Worm (Caenorhabditis elegans) whole organism, late embryonic: ENCODE data around the gene C05A2.4.

Source experiments
- C08G9.2 ChIP-seq: sonication (generic microtip); optimal IDR thresholded peaks from 2 replicates; lab custom pipeline; 2016; ENCODE audit warnings: mild to moderate bottlenecking, missing genetic modification characterization, moderate library complexity, missing compliant biosample characterization
- C38D4.7 ChIP-seq: fragments of 200-800 bp; sonication (Bioruptor generic); optimal IDR thresholded peaks from 2 replicates; lab custom pipeline; 2018; ENCODE audit warnings: mild to moderate bottlenecking, missing genetic modification characterization, moderate library complexity, missing compliant biosample characterization
- K02D7.2 ChIP-seq: sonication (generic microtip); optimal IDR thresholded peaks from 2 replicates; lab custom pipeline; 2017; ENCODE audit warnings: mild to moderate bottlenecking, missing genetic modification characterization, missing compliant biosample characterization
- K09A11.1 ChIP-seq: sonication (generic microtip); optimal IDR thresholded peaks from 2 replicates; lab custom pipeline; 2017; ENCODE audit warnings: antibody characterized with exemption, mild to moderate bottlenecking, missing genetic modification characterization, missing compliant biosample characterization; ENCODE audit not compliant: insufficient read depth
- Y22D7AL.16 ChIP-seq: sonication (generic microtip); optimal IDR thresholded peaks from 2 replicates; lab custom pipeline; 2016; ENCODE audit warnings: missing genetic modification characterization, missing compliant biosample characterization
- ahr-1 ChIP-seq: sonication (generic microtip); optimal IDR thresholded peaks from 2 replicates; lab custom pipeline; 2016; ENCODE audit warnings: missing genetic modification characterization, missing compliant biosample characterization
- ceh-18 ChIP-seq: sonication (generic microtip); optimal IDR thresholded peaks from 2 replicates; lab custom pipeline; 2016; ENCODE audit warnings: missing genetic modification characterization, missing compliant biosample characterization
- ceh-2 ChIP-seq: sonication (generic microtip); optimal IDR thresholded peaks from 2 replicates; lab custom pipeline; 2016; ENCODE audit warnings: missing genotype, missing genetic modification characterization, missing compliant biosample characterization
- ceh-22 ChIP-seq: sonication (generic microtip); optimal IDR thresholded peaks from 2 replicates; lab custom pipeline; 2017; ENCODE audit warnings: missing biosample characterization, missing genetic modification characterization
- ceh-30 ChIP-seq: fragments of 150-350 bp; optimal IDR thresholded peaks from 2 replicates; lab custom pipeline; 2014; ENCODE audit warnings: missing biosample characterization, missing genetic modification characterization
- ceh-31 ChIP-seq: sonication (generic microtip); optimal IDR thresholded peaks from 2 replicates; lab custom pipeline; 2016; ENCODE audit warnings: missing genetic modification characterization, missing compliant biosample characterization
- ceh-34 ChIP-seq: sonication (generic microtip); optimal IDR thresholded peaks from 2 replicates; lab custom pipeline; 2016; ENCODE audit warnings: mild to moderate bottlenecking, missing genetic modification characterization, missing compliant biosample characterization
- ceh-45 ChIP-seq: fragments of 200-800 bp; sonication (Bioruptor generic); IDR thresholded peaks from 2 replicates; pipeline ENCODE4 v1.3.6; 2022; ENCODE audit warnings: missing genetic modification reagents, missing genetic modification characterization, missing compliant biosample characterization
- dve-1 ChIP-seq: sonication (generic microtip); optimal IDR thresholded peaks from 2 replicates; lab custom pipeline; 2017; ENCODE audit warnings: antibody characterized with exemption, mild to moderate bottlenecking, missing genetic modification characterization, missing compliant biosample characterization
- elt-2 ChIP-seq: sonication (generic microtip); optimal IDR thresholded peaks from 2 replicates; lab custom pipeline; 2016; ENCODE audit warnings: missing genetic modification reagents, missing genetic modification characterization, missing compliant biosample characterization
- ets-4 ChIP-seq: sonication (generic microtip); optimal IDR thresholded peaks from 2 replicates; lab custom pipeline; 2016; ENCODE audit warnings: missing genetic modification characterization, missing compliant biosample characterization
- fax-1 ChIP-seq: sonication (generic microtip); optimal IDR thresholded peaks from 2 replicates; lab custom pipeline; 2016; ENCODE audit warnings: missing genotype, missing genetic modification characterization, missing compliant biosample characterization
- fkh-10 ChIP-seq: fragments of 150-350 bp; optimal IDR thresholded peaks from 2 replicates; lab custom pipeline; 2014; ENCODE audit warnings: missing biosample characterization, missing genetic modification reagents, missing genetic modification characterization
- hlh-30 ChIP-seq: sonication (generic microtip); optimal IDR thresholded peaks from 2 replicates; lab custom pipeline; 2017; ENCODE audit warnings: antibody characterized with exemption, missing genetic modification characterization, missing compliant biosample characterization; ENCODE audit not compliant: insufficient read depth
- hlh-6 ChIP-seq: sonication (generic microtip); optimal IDR thresholded peaks from 2 replicates; lab custom pipeline; 2016; ENCODE audit warnings: missing genotype, missing genetic modification characterization, missing compliant biosample characterization
- hlh-8 ChIP-seq: sonication (generic microtip); optimal IDR thresholded peaks from 2 replicates; lab custom pipeline; 2016; ENCODE audit warnings: missing genotype, missing genetic modification characterization, missing compliant biosample characterization
- npax-4 ChIP-seq: sonication (generic microtip); optimal IDR thresholded peaks from 2 replicates; lab custom pipeline; 2016; ENCODE audit warnings: missing genetic modification characterization, missing compliant biosample characterization
- pag-3 ChIP-seq: sonication (generic microtip); optimal IDR thresholded peaks from 2 replicates; lab custom pipeline; 2016; ENCODE audit warnings: missing compliant biosample characterization, missing genetic modification characterization, borderline replicate concordance
- pha-4 ChIP-seq: fragments of 150-350 bp; optimal IDR thresholded peaks from 2 replicates; lab custom pipeline; 2018; ENCODE audit warnings: missing biosample characterization, missing genetic modification reagents, missing genetic modification characterization
- pqm-1 ChIP-seq: sonication (generic microtip); optimal IDR thresholded peaks from 2 replicates; lab custom pipeline; 2016; ENCODE audit warnings: missing genetic modification characterization, missing compliant biosample characterization
- ref-2 ChIP-seq: sonication (generic microtip); optimal IDR thresholded peaks from 2 replicates; lab custom pipeline; 2016; ENCODE audit warnings: missing genetic modification characterization, missing compliant biosample characterization
- rnt-1 ChIP-seq: sonication (generic microtip); optimal IDR thresholded peaks from 2 replicates; lab custom pipeline; 2016; ENCODE audit warnings: missing genetic modification characterization, missing compliant biosample characterization
- sox-2 ChIP-seq: fragments of 200-800 bp; sonication (Bioruptor generic); IDR thresholded peaks from 2 replicates; pipeline ENCODE4 v1.3.6; 2022; ENCODE audit warnings: missing genetic modification reagents, missing genetic modification characterization, missing compliant biosample characterization
- sox-4 ChIP-seq: sonication (generic microtip); optimal IDR thresholded peaks from 2 replicates; lab custom pipeline; 2017; ENCODE audit warnings: mild to moderate bottlenecking, missing genetic modification characterization, inconsistent platforms, missing compliant biosample characterization
- syd-9 ChIP-seq: sonication (generic microtip); optimal IDR thresholded peaks from 2 replicates; lab custom pipeline; 2016; ENCODE audit warnings: mild to moderate bottlenecking, missing genetic modification characterization, moderate library complexity, missing compliant biosample characterization
- tbx-2 ChIP-seq: sonication (generic microtip); optimal IDR thresholded peaks from 2 replicates; lab custom pipeline; 2016; ENCODE audit warnings: missing genetic modification characterization, missing compliant biosample characterization
- tbx-7 ChIP-seq: sonication (generic microtip); optimal IDR thresholded peaks from 2 replicates; lab custom pipeline; 2016; ENCODE audit warnings: missing genotype, missing genetic modification characterization, missing compliant biosample characterization
- unc-55 ChIP-seq: sonication (generic microtip); optimal IDR thresholded peaks from 2 replicates; lab custom pipeline; 2017; ENCODE audit warnings: missing biosample characterization, missing genetic modification reagents, missing genetic modification characterization
- zip-5 ChIP-seq: sonication (generic microtip); optimal IDR thresholded peaks from 2 replicates; lab custom pipeline; 2016; ENCODE audit warnings: missing genetic modification characterization, missing compliant biosample characterization

The C05A2.4 gene

DNA sequence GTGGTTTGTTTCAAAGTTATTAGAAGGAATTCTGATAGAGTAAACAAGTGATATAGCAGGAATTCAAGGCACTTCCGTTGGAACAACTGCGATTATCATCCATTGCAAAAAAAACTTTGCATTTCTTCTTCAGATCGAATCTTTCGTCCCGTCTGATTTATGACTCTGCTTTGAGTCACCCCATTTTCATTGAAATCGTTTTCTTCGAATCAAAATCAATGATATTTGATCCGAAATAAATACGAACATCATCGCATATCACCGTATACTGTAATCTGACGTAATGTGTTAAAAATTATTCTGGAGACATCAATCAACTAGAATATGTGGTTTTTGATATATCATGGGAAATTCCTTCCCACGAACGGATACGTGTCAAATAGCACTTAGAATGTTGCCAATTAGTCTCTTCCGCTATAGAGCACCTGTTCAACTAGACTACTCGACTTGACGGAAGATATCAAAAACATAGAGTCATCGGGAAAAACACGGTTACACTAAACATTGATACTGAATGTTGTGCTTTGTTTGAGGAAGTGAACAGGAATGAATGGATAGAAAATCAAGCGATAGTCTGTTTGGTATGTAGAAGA is 35.6 kb downstream of the C05A2.4 start:
- peak; percentile 47 for TF ChIP-seq unc-55 (GFP tag; lab: Kevin White, UChicago)
- no peak for TF ChIP-seq ceh-31 (tag; lab: Kevin White, UChicago)

DNA sequence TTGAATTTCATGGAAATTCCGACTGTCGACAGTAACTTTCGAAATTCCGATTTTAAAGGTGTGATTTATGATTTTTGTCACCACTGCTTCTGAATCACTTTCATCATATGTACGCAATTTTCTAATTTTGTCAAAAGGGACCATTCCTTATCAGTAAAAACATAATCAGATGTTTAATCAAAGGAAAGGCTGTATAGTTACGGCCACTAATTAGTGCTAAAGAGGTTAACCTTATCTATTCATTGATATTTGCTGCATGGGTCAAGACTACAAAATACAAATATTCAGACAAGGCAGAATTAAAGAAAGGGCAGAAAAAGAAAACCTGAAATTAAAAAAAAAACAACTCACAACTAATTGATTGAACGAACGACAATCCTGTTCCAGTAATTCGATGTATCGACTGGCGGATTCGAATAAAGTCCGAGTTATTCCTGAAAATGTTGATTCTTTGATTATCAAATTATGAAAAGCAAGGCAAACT is 36.8 kb downstream of the C05A2.4 start, which contains the start of gene T28B11.1:
Gene T28B11.1 (minus strand): TSS at position 434 of the 484 bp plus-strand sequence.
- peak; percentile 94 for TF ChIP-seq elt-2
- TF ChIP-seq Y22D7AL.16 (tag; lab: Kevin White, UChicago): no peak

DNA sequence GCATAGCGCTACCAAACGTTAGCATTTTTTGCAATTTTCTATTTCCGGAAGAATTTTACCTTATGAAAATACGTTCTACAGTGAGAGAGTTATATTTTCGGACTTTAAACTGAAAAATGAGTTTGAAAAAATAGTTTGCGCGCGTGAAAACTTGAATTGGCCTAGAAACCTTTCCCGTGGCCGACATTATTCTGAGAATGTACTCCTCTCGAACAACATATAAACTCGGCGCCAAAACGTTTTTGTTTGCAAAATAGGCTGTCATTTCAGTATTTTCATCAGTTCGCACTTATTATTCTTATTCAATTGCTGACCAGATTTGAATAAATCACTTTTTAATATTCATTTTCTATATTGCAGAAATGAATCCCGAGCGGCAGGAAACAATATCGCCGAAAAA is 41.5 kb downstream of the C05A2.4 start, which contains the start of the genes mre-11 and wdr-5.3:
Gene mre-11 (minus strand): TSS at position 113 of the 400 bp plus-strand sequence.
Gene wdr-5.3 (plus strand): TSS at position 361 of the 400 bp plus-strand sequence.
- TF ChIP-seq ceh-31 (tag; lab: Kevin White, UChicago) (peak; percentile 59), zip-5 (tag; lab: Kevin White, UChicago) (peak; percentile 21), C08G9.2 (tag; lab: Kevin White, UChicago) (peak; percentile 74), ref-2 (tag; lab: Kevin White, UChicago) (no peak), ahr-1 (tag; lab: Kevin White, UChicago) (no peak), pqm-1 (no peak), sox-4 (tag; lab: Kevin White, UChicago) (no peak), tbx-2 (peak; percentile 57), elt-2 (no peak), fax-1 (peak; percentile 29), tbx-7 (tag; lab: Kevin White, UChicago) (peak; percentile 34), dve-1 (tag; lab: Kevin White, UChicago) (no peak), ceh-2 (tag; lab: Kevin White, UChicago) (peak; percentile 53), syd-9 (no peak), ets-4 (tag; lab: Kevin White, UChicago) (peak; percentile 28)

DNA sequence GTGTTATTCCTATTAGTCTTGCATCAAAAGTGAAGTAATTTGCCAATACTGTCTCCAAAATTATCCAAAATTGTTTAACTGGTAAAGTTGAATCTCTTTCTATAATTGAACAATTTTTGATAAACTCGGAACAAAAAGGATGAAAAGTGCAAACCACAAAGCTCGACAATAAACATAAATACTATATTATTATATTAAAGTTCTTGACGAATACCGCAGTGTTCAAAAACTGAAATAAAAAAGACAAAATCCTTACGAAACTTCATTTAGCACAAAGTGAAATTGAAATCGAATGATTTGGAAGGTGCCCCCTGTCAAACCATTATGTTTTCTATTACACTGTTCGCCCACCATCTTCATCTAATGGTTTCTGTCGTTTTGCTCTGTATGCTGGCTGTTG is 46.1 kb downstream of the C05A2.4 start, which contains the start of gene ZC302.3:
Gene ZC302.3 (minus strand): TSS at position 101 of the 400 bp plus-strand sequence.
- TF ChIP-seq C38D4.7 (GFP tag; lab: Kevin White, UChicago) (no peak), zip-5 (tag; lab: Kevin White, UChicago) (no peak), hlh-6 (tag; lab: Kevin White, UChicago) (no peak), K09A11.1 (tag; lab: Kevin White, UChicago) (no peak), npax-4 (tag; lab: Kevin White, UChicago) (no peak), C08G9.2 (tag; lab: Kevin White, UChicago) (no peak), K02D7.2 (no peak), ceh-30 (no peak), rnt-1 (tag; lab: Kevin White, UChicago) (no peak), pag-3 (no peak)

ce11 chrV:10743649-10744048 is 48.4 kb downstream of the C05A2.4 start, which contains the start of gene srj-22:
Gene srj-22 (minus strand): TSS chrV:10743749.
- TF ChIP-seq fkh-10 (GFP tag; lab: Kevin White, UChicago) (no peak), pha-4 (tag; lab: Kevin White, UChicago) (no peak), sox-2 (GFP tag; lab: Robert Waterston, UW) (no peak), ahr-1 (tag; lab: Kevin White, UChicago) (no peak), hlh-8 (tag; lab: Kevin White, UChicago) (no peak), ceh-2 (tag; lab: Kevin White, UChicago) (no peak), Y22D7AL.16 (tag; lab: Kevin White, UChicago) (no peak), ceh-31 (tag; lab: Kevin White, UChicago) (no peak), ceh-22 (tag; lab: Kevin White, UChicago) (no peak), ceh-45 (no peak), ceh-18 (no peak), npax-4 (tag; lab: Kevin White, UChicago) (no peak), hlh-6 (tag; lab: Kevin White, UChicago) (no peak), ets-4 (tag; lab: Kevin White, UChicago) (no peak), hlh-30 (tag; lab: Kevin White, UChicago) (no peak), ceh-34 (tag; lab: Kevin White, UChicago) (no peak)
